Worm (Caenorhabditis elegans) whole organism, L4 larva: ENCODE measurements around the gene C07D8.5.

Experiments
- F44E2.7 ChIP-seq: fragments of 200-800 bp; sonication (Bioruptor generic); IDR thresholded peaks from 2 replicates; pipeline ENCODE4 v2.1.2; 2022; ENCODE audit warnings: missing genetic modification characterization, missing compliant biosample characterization
- T26A8.4 ChIP-seq: fragments of 200-800 bp; sonication (Bioruptor generic); IDR thresholded peaks from 2 replicates; pipeline ENCODE4 v1.3.6; 2022; ENCODE audit warnings: missing genetic modification characterization, missing compliant biosample characterization
- ZK546.5 ChIP-seq, 2 experiments: sonication (generic microtip); optimal IDR thresholded peaks; 2 replicates each; lab custom pipeline; 2017; ENCODE audit warnings: missing biosample characterization in 2 of 2, missing genetic modification characterization in 2 of 2
- aha-1 ChIP-seq: fragments of 150-350 bp; peaks from one replicate; lab custom pipeline; 2014; ENCODE audit warnings: missing biosample characterization, missing genetic modification characterization
- arid-1 ChIP-seq: fragments of 200-800 bp; sonication (Bioruptor generic); conservative IDR thresholded peaks from 2 replicates; pipeline ENCODE4 v1.3.6; 2022; ENCODE audit warnings: missing genetic modification reagents, missing genetic modification characterization, missing compliant biosample characterization
- daf-12 ChIP-seq: fragments of 150-350 bp; optimal IDR thresholded peaks from 2 replicates; lab custom pipeline; 2014; ENCODE audit warnings: missing biosample characterization, missing genetic modification reagents, missing genetic modification characterization
- daf-16 ChIP-seq, 3 experiments: sonication (generic microtip); optimal IDR thresholded peaks; 2 replicates each; lab custom pipeline; 2016 to 2017; ENCODE audit warnings: missing genetic modification characterization in 3 of 3, missing genetic modification reagents in 3 of 3, mild to moderate bottlenecking in 2 of 3, missing compliant biosample characterization in 2 of 3, missing biosample characterization in 1 of 3, moderate library complexity in 1 of 3
- dpl-1 ChIP-seq: fragments of 150-350 bp; optimal IDR thresholded peaks from 2 replicates; lab custom pipeline; 2014; ENCODE audit warnings: missing biosample characterization, missing genetic modification reagents, missing genetic modification characterization
- dve-1 ChIP-seq: sonication (generic microtip); optimal IDR thresholded peaks from 2 replicates; lab custom pipeline; 2017; ENCODE audit warnings: antibody characterized with exemption, mild to moderate bottlenecking, missing genetic modification characterization, missing compliant biosample characterization; ENCODE audit not compliant: insufficient read depth
- fkh-10 ChIP-seq: fragments of 150-350 bp; optimal IDR thresholded peaks from 2 replicates; lab custom pipeline; 2014; ENCODE audit warnings: missing biosample characterization, missing genetic modification reagents, missing genetic modification characterization
- hlh-11 ChIP-seq: fragments of 200-800 bp; sonication (Bioruptor generic); optimal IDR thresholded peaks from 2 replicates; lab custom pipeline; 2018; ENCODE audit warnings: mild to moderate bottlenecking, missing genetic modification characterization, missing compliant biosample characterization
- hlh-30 ChIP-seq: sonication (generic microtip); optimal IDR thresholded peaks from 2 replicates; lab custom pipeline; 2017; ENCODE audit warnings: antibody characterized with exemption, mild to moderate bottlenecking, missing genetic modification characterization, missing compliant biosample characterization; ENCODE audit not compliant: insufficient read depth
- hmg-1.1 ChIP-seq: fragments of 200-800 bp; sonication (Bioruptor generic); IDR thresholded peaks from 2 replicates; pipeline ENCODE4 v1.3.6; 2022; ENCODE audit warnings: missing genetic modification reagents, missing genetic modification characterization, missing compliant biosample characterization
- jun-1 ChIP-seq: fragments of 150-350 bp; optimal IDR thresholded peaks from 2 replicates; lab custom pipeline; 2014; ENCODE audit warnings: missing biosample characterization, missing genetic modification reagents, missing genetic modification characterization
- lin-1 ChIP-seq: fragments of 200-800 bp; sonication (Bioruptor generic); IDR thresholded peaks from 2 replicates; pipeline ENCODE4 v1.3.6; 2022; ENCODE audit warnings: missing genetic modification reagents, missing genetic modification characterization, missing compliant biosample characterization
- lin-13 ChIP-seq: fragments of 150-350 bp; optimal IDR thresholded peaks from 2 replicates; lab custom pipeline; 2014; ENCODE audit warnings: missing biosample characterization, missing genetic modification reagents, missing genetic modification characterization
- lin-15B ChIP-seq: fragments of 150-350 bp; sonication (generic microtip); optimal IDR thresholded peaks from 3 replicates; lab custom pipeline; 2014; ENCODE audit warnings: missing biosample characterization, missing genetic modification characterization
- lin-29 ChIP-seq: fragments of 200-800 bp; sonication (Bioruptor generic); IDR thresholded peaks from 2 replicates; pipeline ENCODE4 v1.3.6; 2022; ENCODE audit warnings: missing genetic modification reagents, missing genetic modification characterization, missing compliant biosample characterization
- madf-9 ChIP-seq: fragments of 200-800 bp; sonication (Bioruptor generic); conservative IDR thresholded peaks from 2 replicates; pipeline ENCODE4 v1.3.6; 2022; ENCODE audit warnings: missing genetic modification reagents, missing genetic modification characterization, missing compliant biosample characterization
- mdl-1 ChIP-seq, 2 experiments: fragments of 150-350 bp in 1 of 2; sonication (generic microtip) in 1 of 2; optimal IDR thresholded peaks; 2 replicates each; lab custom pipeline; 2014 to 2017; ENCODE audit warnings: missing biosample characterization in 2 of 2, missing genetic modification characterization in 2 of 2
- mep-1 ChIP-seq: fragments of 150-350 bp; sonication (generic microtip); optimal IDR thresholded peaks from 3 replicates; lab custom pipeline; 2014; ENCODE audit warnings: missing biosample characterization, missing genetic modification characterization
- mes-2 ChIP-seq: sonication (generic microtip); optimal IDR thresholded peaks from 2 replicates; lab custom pipeline; 2016; ENCODE audit warnings: missing genotype, mild to moderate bottlenecking, missing genetic modification characterization, missing compliant biosample characterization; ENCODE audit not compliant: poor library complexity, severe bottlenecking
- mxl-3 ChIP-seq: fragments of 200-800 bp; sonication (Bioruptor generic); optimal IDR thresholded peaks from 2 replicates; lab custom pipeline; 2018; ENCODE audit warnings: mild to moderate bottlenecking, missing genetic modification characterization, missing compliant biosample characterization
- nhr-102 ChIP-seq: sonication (generic microtip); optimal IDR thresholded peaks from 2 replicates; lab custom pipeline; 2016; ENCODE audit warnings: mild to moderate bottlenecking, missing genetic modification characterization, moderate library complexity, missing compliant biosample characterization
- nhr-25 ChIP-seq: sonication (generic microtip); optimal IDR thresholded peaks from 2 replicates; lab custom pipeline; 2017; ENCODE audit warnings: missing genetic modification characterization, mild to moderate bottlenecking, missing compliant biosample characterization, antibody characterized with exemption, moderate library complexity, borderline replicate concordance; ENCODE audit not compliant: insufficient read depth
- nhr-28 ChIP-seq: fragments of 150-350 bp; optimal IDR thresholded peaks from 2 replicates; lab custom pipeline; 2014; ENCODE audit warnings: missing biosample characterization, missing genetic modification characterization
- nhr-77 ChIP-seq: fragments of 150-350 bp; optimal IDR thresholded peaks from 2 replicates; lab custom pipeline; 2014; ENCODE audit warnings: missing biosample characterization, missing genetic modification characterization
- pha-4 ChIP-seq, 2 experiments: fragments of 150-350 bp in 1 of 2; fragments of 200-800 bp in 1 of 2; sonication (Bioruptor generic) in 1 of 2; IDR thresholded peaks in 1 of 2; optimal IDR thresholded peaks in 1 of 2; 2 replicates each; pipeline versions ENCODE4 v1.3.6 to Lab custom; 2014 to 2022; ENCODE audit warnings: missing genetic modification characterization in 2 of 2, missing genetic modification reagents in 2 of 2, missing biosample characterization in 1 of 2, missing compliant biosample characterization in 1 of 2
- rbr-2 ChIP-seq: sonication (generic microtip); optimal IDR thresholded peaks from 2 replicates; lab custom pipeline; 2016; ENCODE audit warnings: missing genotype, missing genetic modification characterization, missing compliant biosample characterization
- saeg-2 ChIP-seq: fragments of 200-800 bp; sonication (Bioruptor generic); IDR thresholded peaks from 2 replicates; pipeline ENCODE4 v1.3.6; 2022; ENCODE audit warnings: missing genetic modification reagents, missing genetic modification characterization, missing compliant biosample characterization
- sdz-12 ChIP-seq: fragments of 200-800 bp; sonication (Bioruptor generic); optimal IDR thresholded peaks from 2 replicates; lab custom pipeline; 2018; ENCODE audit warnings: mild to moderate bottlenecking, missing genetic modification characterization, missing compliant biosample characterization
- set-16 ChIP-seq: fragments of 200-800 bp; sonication (Bioruptor generic); IDR thresholded peaks from 2 replicates; pipeline ENCODE4 v1.3.6; 2022; ENCODE audit warnings: missing genetic modification reagents, missing genetic modification characterization, missing compliant biosample characterization
- skn-1 ChIP-seq: fragments of 150-350 bp; optimal IDR thresholded peaks from 2 replicates; lab custom pipeline; 2014; ENCODE audit warnings: missing biosample characterization, missing genetic modification characterization
- tag-97 ChIP-seq: fragments of 200-800 bp; sonication (Bioruptor generic); IDR thresholded peaks from 2 replicates; pipeline ENCODE4 v1.3.6; 2022; ENCODE audit warnings: missing genetic modification characterization, missing compliant biosample characterization
- tra-1 ChIP-seq: fragments of 200-800 bp; sonication (Bioruptor generic); IDR thresholded peaks from 2 replicates; pipeline ENCODE4 v1.3.6; 2022; ENCODE audit warnings: missing genetic modification reagents, missing genetic modification characterization, missing compliant biosample characterization
- unc-130 ChIP-seq: sonication (generic microtip); optimal IDR thresholded peaks from 2 replicates; lab custom pipeline; 2016; ENCODE audit warnings: missing genetic modification reagents, missing genetic modification characterization, missing compliant biosample characterization
- unc-62 ChIP-seq, 3 experiments: fragments of 150-350 bp in 1 of 3; sonication (generic microtip); optimal IDR thresholded peaks in 2 of 3; peaks in 1 of 3; 1 replicate in 1 of 3; 2 replicates in 2 of 3; lab custom pipeline; 2014 to 2017; ENCODE audit warnings: missing biosample characterization in 3 of 3, missing genetic modification characterization in 3 of 3, missing genetic modification reagents in 3 of 3, missing genotype in 1 of 3
- zfp-2 ChIP-seq: sonication (generic microtip); optimal IDR thresholded peaks from 2 replicates; lab custom pipeline; 2016; ENCODE audit warnings: mild to moderate bottlenecking, missing genetic modification characterization, missing compliant biosample characterization
- zip-11 ChIP-seq: fragments of 200-800 bp; sonication (Bioruptor generic); IDR thresholded peaks from 2 replicates; pipeline ENCODE4 v1.3.6; 2022; ENCODE audit warnings: missing genetic modification characterization, missing compliant biosample characterization
- ztf-7 ChIP-seq: fragments of 150-350 bp; optimal IDR thresholded peaks from 2 replicates; lab custom pipeline; 2014; ENCODE audit warnings: missing biosample characterization, missing genetic modification characterization

The C07D8.5 gene

ce11 chrX:7323604-7324003 lies 20.2 kb upstream of the C07D8.5 start (continued):
- TF ChIP-seq tra-1 (0 out of 2 replicates have a peak, but pooled peaks have one; percentile 51), tag-97 (no peak), rbr-2 (tag; lab: Kevin White, UChicago) (peak; percentile 42), sdz-12 (GFP tag; lab: Kevin White, UChicago) (peak; percentile 36), unc-130 (GFP tag; lab: Kevin White, UChicago) (no peak), jun-1 (tag; lab: Kevin White, UChicago) (no peak), ZK546.5 (tag; optimal IDR thresholded peaks at IDR 0.05; lab: Kevin White, UChicago) (no peak), ztf-7 (tag; lab: Kevin White, UChicago) (peak; percentile 75), mes-2 (tag; lab: Kevin White, UChicago) (peak; percentile 42), zip-11 (GFP tag; lab: Robert Waterston, UW) (0 out of 2 replicates have a peak, but pooled peaks have one; percentile 63), dpl-1 (GFP tag; lab: Kevin White, UChicago) (no peak), saeg-2 (GFP tag; lab: Robert Waterston, UW) (0 out of 2 replicates have a peak, but pooled peaks have one; percentile 27), lin-13 (GFP tag; lab: Kevin White, UChicago) (peak; percentile 22), pha-4 (GFP tag; IDR thresholded peaks at IDR 0.05; lab: Robert Waterston, UW) (peak; percentile 87; the same call in 1 of the 2 replicates), pha-4 (tag; optimal IDR thresholded peaks at IDR 0.05; lab: Kevin White, UChicago) (no peak), nhr-77 (tag; lab: Kevin White, UChicago) (no peak), mdl-1 (tag; optimal IDR thresholded peaks at IDR 0.05; lab: Kevin White, UChicago) (no peak), daf-12 (tag; lab: Kevin White, UChicago) (no peak), lin-29 (no peak), dve-1 (tag; lab: Kevin White, UChicago) (peak; percentile 48), hlh-30 (peak; percentile 34), lin-1 (GFP tag; lab: Robert Waterston, UW) (peak; percentile 81), arid-1 (peak; percentile 77), zfp-2 (no peak), daf-16 (GFP tag; optimal IDR thresholded peaks at IDR 0.05; lab: Kevin White, UChicago) (peak in 1 of 2 experiments; percentile 83), daf-16 (tag; optimal IDR thresholded peaks at IDR 0.05; lab: Kevin White, UChicago) (peak; percentile 71), T26A8.4 (GFP tag; lab: Robert Waterston, UW) (peak; percentile 77), mxl-3 (peak; percentile 51), nhr-25 (tag; lab: Kevin White, UChicago) (no peak), madf-9 (GFP tag; lab: Robert Waterston, UW) (peak; percentile 47; the same call in 1 of the 2 replicates)

ce11 chrX:7326967-7327651 lies 16.7 kb upstream of the C07D8.5 start, which contains the start of gene sng-1:
sng-1 (plus strand) TSS chrX:7327601.
- peak; percentile 37 for TF ChIP-seq mep-1 (tag; lab: Kevin White, UChicago)
- TF ChIP-seq unc-62 (GFP tag; optimal IDR thresholded peaks at IDR 0.05 in 1 of 2; lab: Kevin White, UChicago), result peak in 1 of 2 experiments; percentile 85
- no peak for TF ChIP-seq unc-62 (tag; optimal IDR thresholded peaks at IDR 0.05; lab: Kevin White, UChicago)
- peak; percentile 38; the same call in 1 of the 2 replicates for TF ChIP-seq set-16 (GFP tag; lab: Robert Waterston, UW)
- no peak for TF ChIP-seq F44E2.7 (GFP tag; lab: Robert Waterston, UW)
- TF ChIP-seq hmg-1.1 (GFP tag; lab: Robert Waterston, UW), result peak; percentile 40; the same call in 1 of the 2 replicates
- no peak for TF ChIP-seq hlh-11 (tag; lab: Kevin White, UChicago)
- no peak for TF ChIP-seq nhr-102 (tag; lab: Kevin White, UChicago)
- no peak for TF ChIP-seq lin-15B (tag; lab: Kevin White, UChicago)
- TF ChIP-seq saeg-2 (GFP tag; lab: Robert Waterston, UW), result no peak
- no peak for TF ChIP-seq skn-1 (tag; lab: Kevin White, UChicago)
- peak; percentile 3 for TF ChIP-seq fkh-10 (GFP tag; lab: Kevin White, UChicago)
- TF ChIP-seq nhr-28 (tag; lab: Kevin White, UChicago), result no peak
- peak; percentile 89 for TF ChIP-seq aha-1 (tag; lab: Kevin White, UChicago)
- TF ChIP-seq arid-1, result no peak
